Worm (Caenorhabditis elegans): ENCODE results near the gene alp-1.

DNA sequence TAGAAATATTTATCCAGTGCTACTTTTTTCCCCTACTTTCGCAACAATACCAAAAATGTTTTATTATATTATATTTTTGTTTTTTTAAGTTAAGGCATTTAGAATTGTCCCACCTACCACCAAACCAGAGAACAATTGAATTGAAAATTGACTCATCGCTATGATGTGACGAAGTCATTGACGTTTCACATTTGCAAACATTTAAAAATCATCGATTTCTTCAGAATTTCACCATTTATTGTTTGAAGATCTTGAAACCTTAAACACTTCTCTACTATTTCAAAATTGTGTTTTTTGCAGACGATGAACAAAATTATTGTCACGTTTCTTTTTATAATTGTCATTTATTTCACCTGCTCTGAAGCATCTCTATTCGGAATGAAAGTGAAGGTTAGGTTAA is 28.9 kb downstream of the alp-1 start, which contains the start of gene C09G9.8:
- no peak for TF ChIP-seq ama-1 (optimal IDR thresholded peaks at IDR 0.05)
- TF ChIP-seq scrt-1 (GFP tag; IDR thresholded peaks at IDR 0.05) = no peak
- no peak for TF ChIP-seq sea-1 (GFP tag; conservative IDR thresholded peaks at IDR 0.05)
- TF ChIP-seq tbx-11 (GFP tag; IDR thresholded peaks at IDR 0.05) = no peak
- no peak for TF ChIP-seq hnd-1 (tag; optimal IDR thresholded peaks at IDR 0.05)
- TF ChIP-seq ceh-36 (tag; optimal IDR thresholded peaks at IDR 0.05) = no peak

All from whole organism, early embryonic.